Fruit fly (Drosophila melanogaster) whole organism, adult: ENCODE measurements around the gene Mst27D.

Experiments
- CG5204 ChIP-seq: fragments of 200-800 bp; sonication (Bioruptor generic); optimal IDR thresholded peaks from 2 replicates; lab custom pipeline; 2016; ENCODE audit warnings: missing biosample characterization, missing genetic modification characterization
- Hr96 ChIP-seq: fragments of 200-800 bp; sonication (Bioruptor generic); optimal IDR thresholded peaks from 2 replicates; lab custom pipeline; 2016; ENCODE audit warnings: missing biosample characterization, missing genetic modification characterization
- kay ChIP-seq: fragments of 200-800 bp; sonication (Bioruptor generic); peaks from one replicate; lab custom pipeline; 2016; ENCODE audit warnings: missing biosample characterization, missing genetic modification characterization, borderline replicate concordance

DNA sequence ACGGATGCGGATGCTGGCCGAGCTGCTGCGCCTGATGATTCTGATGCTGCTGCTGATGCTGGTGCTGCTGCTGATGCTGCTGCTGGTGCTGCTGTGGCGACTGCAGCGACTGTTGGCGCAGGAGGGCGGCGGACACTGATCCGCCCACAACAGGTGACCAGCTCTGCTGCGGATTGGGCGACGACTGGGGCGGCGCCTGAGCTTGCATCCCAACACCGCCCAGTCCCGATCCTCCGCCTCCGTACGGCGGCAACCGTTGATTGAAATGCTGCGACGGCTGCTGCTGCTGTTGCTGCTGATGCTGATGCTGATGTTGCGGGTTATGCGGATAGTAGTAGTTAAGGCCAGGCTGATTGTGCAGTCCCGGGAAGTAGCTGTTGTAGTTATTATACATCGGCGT lies 35.4 kb downstream of the Mst27D start:
- TF ChIP-seq CG5204 (GFP tag; lab: Kevin White, UChicago), result no peak
- no peak for TF ChIP-seq kay (GFP tag; lab: Kevin White, UChicago)
- no peak for TF ChIP-seq Hr96 (GFP tag; lab: Kevin White, UChicago)
